Worm (Caenorhabditis elegans) whole organism, early embryonic: Measurements from ENCODE around the gene srlf-37.

Experiments used
- aly-1 ChIP-seq: sonication (generic microtip); optimal IDR thresholded peaks from 2 replicates; lab custom pipeline; 2016; ENCODE audit warnings: missing genetic modification characterization, missing compliant biosample characterization
- ama-1 ChIP-seq: fragments of 150-350 bp; optimal IDR thresholded peaks from 2 replicates; lab custom pipeline; 2014
- ceh-13 ChIP-seq: fragments of 200-800 bp; sonication (Bioruptor generic); optimal IDR thresholded peaks from 2 replicates; lab custom pipeline; 2018; ENCODE audit warnings: mild to moderate bottlenecking, missing genetic modification characterization, missing compliant biosample characterization
- ets-7 ChIP-seq: sonication (generic microtip); optimal IDR thresholded peaks from 2 replicates; lab custom pipeline; 2016; ENCODE audit warnings: missing genotype, missing genetic modification characterization, missing compliant biosample characterization
- hmbx-1 ChIP-seq: sonication (generic microtip); optimal IDR thresholded peaks from 2 replicates; lab custom pipeline; 2016; ENCODE audit warnings: mild to moderate bottlenecking, missing genetic modification characterization, missing compliant biosample characterization
- hnd-1 ChIP-seq: sonication (generic microtip); optimal IDR thresholded peaks from 2 replicates; lab custom pipeline; 2016; ENCODE audit warnings: missing genetic modification characterization, missing compliant biosample characterization
- tra-4 ChIP-seq: sonication (generic microtip); optimal IDR thresholded peaks from 2 replicates; lab custom pipeline; 2017; ENCODE audit warnings: missing genetic modification characterization, missing compliant biosample characterization

DNA sequence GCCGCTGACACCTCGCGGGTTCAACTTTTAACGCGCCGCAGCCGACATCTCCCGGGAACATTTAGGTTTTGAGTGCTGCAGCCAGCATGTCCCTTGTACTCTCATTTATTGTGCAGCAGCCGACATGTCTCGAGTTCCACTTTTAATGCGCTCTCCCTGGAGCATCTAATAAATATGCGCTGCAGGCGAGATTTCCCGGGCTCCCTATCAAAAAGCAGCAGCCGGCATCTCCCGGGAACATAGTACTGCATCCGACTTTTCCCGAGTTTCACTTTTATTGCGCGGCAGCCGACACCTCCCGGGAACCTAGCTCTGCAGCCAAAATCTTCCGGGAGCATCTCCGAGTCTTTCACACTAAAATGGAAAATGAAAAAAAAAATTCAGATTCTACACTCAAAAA, 17.0 kb upstream of the srlf-37 start:
- TF ChIP-seq aly-1 (tag; lab: Kevin White, UChicago) (no peak), hmbx-1 (no peak), tra-4 (tag; lab: Kevin White, UChicago) (no peak), hnd-1 (tag; lab: Kevin White, UChicago) (no peak), ets-7 (no peak), ama-1 (lab: Kevin White, UChicago) (no peak), ceh-13 (GFP tag; lab: Kevin White, UChicago) (no peak)
